Fruit fly (Drosophila melanogaster) whole organism, embryonic: ENCODE measurements around the gene CG46311.

Source experiments
- Asciz ChIP-seq: fragments of 200-800 bp; sonication (Bioruptor generic); optimal IDR thresholded peaks from 2 replicates; lab custom pipeline; 2017; ENCODE audit warnings: missing biosample characterization, mild to moderate bottlenecking, missing genetic modification characterization, missing genetic modification reagents
- CG10321 ChIP-seq: fragments of 200-800 bp; sonication (Bioruptor generic); IDR thresholded peaks from 2 replicates; pipeline ENCODE4 v1.3.6; 2022; ENCODE audit warnings: missing biosample characterization, missing genetic modification characterization
- CG17612 ChIP-seq: fragments of 200-800 bp; sonication (Bioruptor generic); IDR thresholded peaks from 2 replicates; pipeline ENCODE4 v1.3.6; 2022; ENCODE audit warnings: missing biosample characterization, missing genetic modification characterization
- CG2875 ChIP-seq: fragments of 200-800 bp; sonication (Bioruptor generic); optimal IDR thresholded peaks from 2 replicates; lab custom pipeline; 2017; ENCODE audit warnings: missing biosample characterization, mild to moderate bottlenecking, missing genetic modification characterization, missing genetic modification reagents
- Gug ChIP-seq: fragments of 200-800 bp; sonication (Bioruptor generic); IDR thresholded peaks from 4 replicates; pipeline ENCODE4 v1.3.6; 2022; ENCODE audit warnings: missing biosample characterization, missing genetic modification characterization
- bcd ChIP-seq: fragments of 200-800 bp; sonication (Bioruptor generic); optimal IDR thresholded peaks from 2 replicates; lab custom pipeline; 2017; ENCODE audit warnings: missing biosample characterization, mild to moderate bottlenecking, missing genetic modification characterization
- ci ChIP-seq: fragments of 200-800 bp; sonication (Bioruptor generic); IDR thresholded peaks from 3 replicates; pipeline ENCODE4 v1.3.6; 2022; ENCODE audit warnings: missing biosample characterization, missing genetic modification characterization
- zf30C ChIP-seq: fragments of 200-800 bp; sonication (Bioruptor generic); optimal IDR thresholded peaks from 3 replicates; lab custom pipeline; 2018; ENCODE audit warnings: missing biosample characterization, mild to moderate bottlenecking, missing genetic modification characterization

dm6 chrX:13615992-13616391, 52.4 kb downstream of the CG46311 start:
- TF ChIP-seq bcd (GFP tag; lab: Kevin White, UChicago): no peak
- no peak for TF ChIP-seq Gug (GFP tag; lab: Robert Waterston, UW)
- no peak for TF ChIP-seq CG2875 (GFP tag; lab: Kevin White, UChicago)
- TF ChIP-seq zf30C (GFP tag; lab: Kevin White, UChicago): peak; percentile 89
- TF ChIP-seq CG10321 (GFP tag; lab: Robert Waterston, UW): no peak
- no peak for TF ChIP-seq CG17612 (GFP tag; lab: Robert Waterston, UW)
- no peak for TF ChIP-seq ci
- TF ChIP-seq Asciz: no peak
